Worm (Caenorhabditis elegans) whole organism, early embryonic: Measurements from ENCODE around the gene C24H10.3.

Experiments
- B0310.2 ChIP-seq: sonication (generic microtip); optimal IDR thresholded peaks from 2 replicates; lab custom pipeline; 2016; ENCODE audit warnings: mild to moderate bottlenecking, missing genetic modification characterization, missing compliant biosample characterization
- aly-1 ChIP-seq: sonication (generic microtip); optimal IDR thresholded peaks from 2 replicates; lab custom pipeline; 2016; ENCODE audit warnings: missing genetic modification characterization, missing compliant biosample characterization
- ama-1 ChIP-seq: fragments of 150-350 bp; optimal IDR thresholded peaks from 2 replicates; lab custom pipeline; 2014
- ceh-13 ChIP-seq: fragments of 200-800 bp; sonication (Bioruptor generic); optimal IDR thresholded peaks from 2 replicates; lab custom pipeline; 2018; ENCODE audit warnings: mild to moderate bottlenecking, missing genetic modification characterization, missing compliant biosample characterization
- ceh-36 ChIP-seq: sonication (generic microtip); optimal IDR thresholded peaks from 2 replicates; lab custom pipeline; 2016; ENCODE audit warnings: missing genetic modification characterization, inconsistent platforms, missing compliant biosample characterization
- ets-7 ChIP-seq: sonication (generic microtip); optimal IDR thresholded peaks from 2 replicates; lab custom pipeline; 2016; ENCODE audit warnings: missing genotype, missing genetic modification characterization, missing compliant biosample characterization
- flt-1 ChIP-seq: fragments of 200-800 bp; sonication (Bioruptor generic); IDR thresholded peaks from 2 replicates; pipeline ENCODE4 v1.3.6; 2022; ENCODE audit warnings: missing genetic modification characterization, missing compliant biosample characterization
- hmbx-1 ChIP-seq: sonication (generic microtip); optimal IDR thresholded peaks from 2 replicates; lab custom pipeline; 2016; ENCODE audit warnings: mild to moderate bottlenecking, missing genetic modification characterization, missing compliant biosample characterization
- hnd-1 ChIP-seq: sonication (generic microtip); optimal IDR thresholded peaks from 2 replicates; lab custom pipeline; 2016; ENCODE audit warnings: missing genetic modification characterization, missing compliant biosample characterization
- pes-1 ChIP-seq: fragments of 200-800 bp; sonication (Bioruptor generic); IDR thresholded peaks from 2 replicates; pipeline ENCODE4 v1.3.6; 2022; ENCODE audit warnings: missing genetic modification reagents, missing genetic modification characterization, missing compliant biosample characterization
- scrt-1 ChIP-seq: fragments of 200-800 bp; sonication (Bioruptor generic); IDR thresholded peaks from 2 replicates; pipeline ENCODE4 v1.3.6; 2022; ENCODE audit warnings: missing genetic modification characterization, missing compliant biosample characterization
- sea-1 ChIP-seq: fragments of 200-800 bp; sonication (Bioruptor generic); conservative IDR thresholded peaks from 2 replicates; pipeline ENCODE4 v1.3.6; 2022; ENCODE audit warnings: missing genetic modification characterization, missing compliant biosample characterization
- tra-4 ChIP-seq: sonication (generic microtip); optimal IDR thresholded peaks from 2 replicates; lab custom pipeline; 2017; ENCODE audit warnings: missing genetic modification characterization, missing compliant biosample characterization

DNA sequence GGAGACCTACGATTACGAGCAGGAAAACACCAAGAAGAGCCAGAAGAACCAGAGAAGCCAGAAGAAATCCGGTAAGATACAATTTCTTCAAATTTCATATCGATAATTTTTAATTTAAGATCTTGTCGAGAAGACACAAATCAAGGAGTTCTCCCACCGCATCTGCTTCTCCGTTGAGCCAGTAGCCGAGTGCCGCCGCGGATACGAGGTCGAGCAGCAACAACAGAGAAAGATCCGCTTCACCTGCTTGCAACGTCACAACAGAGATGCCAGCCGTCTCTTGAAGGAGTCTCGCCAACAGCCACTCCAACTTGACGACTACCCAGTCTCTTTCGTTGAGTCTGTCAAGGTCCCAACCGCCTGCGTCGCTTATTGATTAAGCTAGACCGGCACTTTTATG, 44.8 kb downstream of the C24H10.3 start:
- no peak for TF ChIP-seq hmbx-1 (tag; lab: Kevin White, UChicago)
- TF ChIP-seq pes-1 (GFP tag; lab: Robert Waterston, UW): no peak
- TF ChIP-seq B0310.2: no peak
- no peak for TF ChIP-seq ets-7 (tag; lab: Kevin White, UChicago)
- no peak for TF ChIP-seq flt-1 (GFP tag; lab: Robert Waterston, UW)
- TF ChIP-seq ama-1 (lab: Kevin White, UChicago): no peak
- no peak for TF ChIP-seq ceh-36 (tag; lab: Kevin White, UChicago)
- no peak for TF ChIP-seq ceh-13 (GFP tag; lab: Kevin White, UChicago)
- TF ChIP-seq aly-1 (tag; lab: Kevin White, UChicago): no peak
- no peak for TF ChIP-seq scrt-1 (GFP tag; lab: Robert Waterston, UW)
- TF ChIP-seq sea-1 (GFP tag; lab: Robert Waterston, UW): no peak
- no peak for TF ChIP-seq tra-4
- no peak for TF ChIP-seq hnd-1 (tag; lab: Kevin White, UChicago)
